Worm (Caenorhabditis elegans) whole organism, mixed stage, embryonic: ENCODE measurements around the gene F07H5.13.

Experiments used
- M03D4.4 ChIP-seq: sonication (generic microtip); optimal IDR thresholded peaks from 2 replicates; lab custom pipeline; 2017; ENCODE audit warnings: mild to moderate bottlenecking, missing genetic modification characterization, missing compliant biosample characterization
- bed-3 ChIP-seq: fragments of 200-800 bp; sonication (Bioruptor generic); optimal IDR thresholded peaks from 3 replicates; lab custom pipeline; 2018; ENCODE audit warnings: mild to moderate bottlenecking, missing genetic modification characterization, moderate library complexity, missing compliant biosample characterization
- blmp-1 ChIP-seq: fragments of 150-350 bp; optimal IDR thresholded peaks from 2 replicates; lab custom pipeline; 2014; ENCODE audit warnings: missing biosample characterization, missing genetic modification characterization
- ceh-39 ChIP-seq: fragments of 150-350 bp; optimal IDR thresholded peaks from 2 replicates; lab custom pipeline; 2014; ENCODE audit warnings: missing biosample characterization, missing genetic modification characterization
- ceh-43 ChIP-seq: fragments of 200-800 bp; sonication (Bioruptor generic); optimal IDR thresholded peaks from 2 replicates; lab custom pipeline; 2018; ENCODE audit warnings: mild to moderate bottlenecking, missing genetic modification characterization, moderate library complexity, missing compliant biosample characterization
- ceh-83 ChIP-seq: fragments of 200-800 bp; sonication (Bioruptor generic); optimal IDR thresholded peaks from 2 replicates; lab custom pipeline; 2018; ENCODE audit warnings: mild to moderate bottlenecking, missing genetic modification characterization, missing compliant biosample characterization
- ces-1 ChIP-seq: fragments of 150-350 bp; optimal IDR thresholded peaks from 2 replicates; lab custom pipeline; 2014; ENCODE audit warnings: missing biosample characterization, missing genetic modification reagents, missing genetic modification characterization
- cnd-1 ChIP-seq: fragments of 200-800 bp; sonication (Bioruptor generic); optimal IDR thresholded peaks from 2 replicates; lab custom pipeline; 2018; ENCODE audit warnings: mild to moderate bottlenecking, missing genetic modification characterization, missing compliant biosample characterization
- drap-1 ChIP-seq: fragments of 200-800 bp; sonication (Bioruptor generic); optimal IDR thresholded peaks from 3 replicates; lab custom pipeline; 2018; ENCODE audit warnings: mild to moderate bottlenecking, missing genetic modification characterization, missing compliant biosample characterization
- elt-1 ChIP-seq: sonication (generic microtip); optimal IDR thresholded peaks from 2 replicates; lab custom pipeline; 2017; ENCODE audit warnings: missing genetic modification characterization, mild to moderate bottlenecking, missing compliant biosample characterization, antibody characterized with exemption, moderate library complexity, borderline replicate concordance; ENCODE audit not compliant: insufficient read depth
- elt-3 ChIP-seq: fragments of 150-350 bp; optimal IDR thresholded peaks from 2 replicates; lab custom pipeline; 2014; ENCODE audit warnings: missing biosample characterization, missing genetic modification characterization
- flh-1 ChIP-seq: fragments of 200-800 bp; sonication (Bioruptor generic); optimal IDR thresholded peaks from 2 replicates; lab custom pipeline; 2018; ENCODE audit warnings: mild to moderate bottlenecking, missing genetic modification characterization, moderate library complexity, missing compliant biosample characterization
- ham-2 ChIP-seq: fragments of 200-800 bp; sonication (Bioruptor generic); optimal IDR thresholded peaks from 2 replicates; lab custom pipeline; 2018; ENCODE audit warnings: mild to moderate bottlenecking, missing genetic modification characterization, missing compliant biosample characterization
- hlh-1 ChIP-seq: fragments of 150-350 bp; optimal IDR thresholded peaks from 2 replicates; lab custom pipeline; 2014; ENCODE audit warnings: missing biosample characterization, missing genetic modification reagents, missing genetic modification characterization
- lin-13 ChIP-seq: fragments of 150-350 bp; optimal IDR thresholded peaks from 2 replicates; lab custom pipeline; 2014; ENCODE audit warnings: missing biosample characterization, missing genetic modification characterization
- lin-32 ChIP-seq: fragments of 200-800 bp; sonication (Bioruptor generic); optimal IDR thresholded peaks from 2 replicates; lab custom pipeline; 2018; ENCODE audit warnings: mild to moderate bottlenecking, missing genetic modification characterization, missing compliant biosample characterization
- lsy-2 ChIP-seq: fragments of 150-350 bp; optimal IDR thresholded peaks from 2 replicates; lab custom pipeline; 2014; ENCODE audit warnings: missing biosample characterization, missing genetic modification characterization
- mep-1 ChIP-seq: fragments of 150-350 bp; optimal IDR thresholded peaks from 2 replicates; lab custom pipeline; 2017; ENCODE audit warnings: missing biosample characterization, missing genetic modification reagents, missing genetic modification characterization, inconsistent platforms
- mls-2 ChIP-seq: sonication (generic microtip); optimal IDR thresholded peaks from 2 replicates; lab custom pipeline; 2016; ENCODE audit warnings: mild to moderate bottlenecking, missing genetic modification characterization, moderate library complexity, missing compliant biosample characterization
- nhr-12 ChIP-seq: fragments of 150-350 bp; optimal IDR thresholded peaks from 2 replicates; lab custom pipeline; 2014; ENCODE audit warnings: missing biosample characterization, missing genetic modification characterization
- nhr-237 ChIP-seq: fragments of 150-350 bp; optimal IDR thresholded peaks from 2 replicates; lab custom pipeline; 2014; ENCODE audit warnings: missing biosample characterization, missing genetic modification characterization
- nhr-28 ChIP-seq: fragments of 150-350 bp; optimal IDR thresholded peaks from 2 replicates; lab custom pipeline; 2014; ENCODE audit warnings: missing biosample characterization, missing genetic modification characterization
- pha-4 ChIP-seq: fragments of 150-350 bp; optimal IDR thresholded peaks from 2 replicates; lab custom pipeline; 2018; ENCODE audit warnings: missing biosample characterization, missing genetic modification reagents, missing genetic modification characterization
- sptf-1 ChIP-seq: sonication (generic microtip); optimal IDR thresholded peaks from 2 replicates; lab custom pipeline; 2017; ENCODE audit warnings: mild to moderate bottlenecking, missing genetic modification characterization, moderate library complexity, missing compliant biosample characterization
- unc-120 ChIP-seq: sonication (generic microtip); optimal IDR thresholded peaks from 2 replicates; lab custom pipeline; 2017; ENCODE audit warnings: missing genetic modification characterization, missing compliant biosample characterization; ENCODE audit not compliant: poor library complexity, severe bottlenecking
- unc-39 ChIP-seq: fragments of 150-350 bp; optimal IDR thresholded peaks from 2 replicates; lab custom pipeline; 2014; ENCODE audit warnings: missing biosample characterization, missing genetic modification characterization
- unc-62 ChIP-seq: fragments of 150-350 bp; optimal IDR thresholded peaks from 2 replicates; lab custom pipeline; 2014; ENCODE audit warnings: missing biosample characterization, missing genetic modification reagents, missing genetic modification characterization
- zip-8 ChIP-seq: fragments of 150-350 bp; optimal IDR thresholded peaks from 2 replicates; lab custom pipeline; 2014; ENCODE audit warnings: missing biosample characterization, missing genetic modification characterization
- ztf-11 ChIP-seq: fragments of 150-350 bp; optimal IDR thresholded peaks from 2 replicates; lab custom pipeline; 2014; ENCODE audit warnings: missing biosample characterization, missing genetic modification characterization

The F07H5.13 gene

ce11 chrII:8770675-8771074 lies 19.7 kb upstream of the F07H5.13 start, which contains the start of gene let-19:
let-19 (plus strand) TSS chrII:8770975.
- no peak for TF ChIP-seq elt-3 (tag; lab: Kevin White, UChicago)

- TF ChIP-seq elt-3 (tag; lab: Kevin White, UChicago) (no peak), mep-1 (tag; lab: Kevin White, UChicago) (no peak), nhr-237 (tag; lab: Kevin White, UChicago) (no peak), unc-120 (no peak), pha-4 (tag; lab: Kevin White, UChicago) (no peak), zip-8 (tag; lab: Kevin White, UChicago) (no peak), flh-1 (GFP tag; lab: Kevin White, UChicago) (no peak), ceh-83 (no peak), M03D4.4 (tag; lab: Kevin White, UChicago) (no peak), nhr-12 (no peak), lsy-2 (tag; lab: Kevin White, UChicago) (no peak), blmp-1 (tag; lab: Kevin White, UChicago) (no peak), bed-3 (GFP tag; lab: Kevin White, UChicago) (no peak), ztf-11 (tag; lab: Kevin White, UChicago) (no peak), lin-32 (GFP tag; lab: Kevin White, UChicago) (no peak), drap-1 (GFP tag; lab: Kevin White, UChicago) (no peak), cnd-1 (no peak), sptf-1 (tag; lab: Kevin White, UChicago) (no peak)
Observed at ce11 chrII:8776504-8776903, 13.9 kb upstream of the F07H5.13 start.

- TF ChIP-seq blmp-1 (tag; lab: Kevin White, UChicago) (no peak), unc-120 (peak; percentile 64), hlh-1 (tag; lab: Kevin White, UChicago) (peak; percentile 71), sptf-1 (tag; lab: Kevin White, UChicago) (no peak), unc-62 (peak; percentile 96)
- TF ChIP-seq, all 35 proteins: peak for 3
Observed at ce11 chrII:8783451-8783967, 6.8 kb upstream of the F07H5.13 start, which contains the start of gene sgn-1. sgn-1 (minus strand) TSS chrII:8783670.

ce11 chrII:8784235-8784928 lies 6.0 kb upstream of the F07H5.13 start:
- TF ChIP-seq elt-1 (tag; lab: Kevin White, UChicago) (no peak), M03D4.4 (tag; lab: Kevin White, UChicago) (no peak), lin-32 (GFP tag; lab: Kevin White, UChicago) (no peak), nhr-28 (tag; lab: Kevin White, UChicago) (no peak), lsy-2 (tag; lab: Kevin White, UChicago) (no peak), drap-1 (GFP tag; lab: Kevin White, UChicago) (no peak), hlh-1 (tag; lab: Kevin White, UChicago) (no peak), cnd-1 (no peak), unc-62 (peak; percentile 2), unc-120 (peak; percentile 60), ceh-83 (no peak), ztf-11 (tag; lab: Kevin White, UChicago) (no peak), ces-1 (GFP tag; lab: Kevin White, UChicago) (peak; percentile 9), ceh-39 (no peak), flh-1 (GFP tag; lab: Kevin White, UChicago) (no peak)
- TF ChIP-seq, all 35 proteins: peak for 3

ce11 chrII:8785875-8786274 lies 4.5 kb upstream of the F07H5.13 start:
- TF ChIP-seq unc-62: no peak
- no peak for TF ChIP-seq sptf-1 (tag; lab: Kevin White, UChicago)
- TF ChIP-seq ham-2 (GFP tag; lab: Kevin White, UChicago): peak; percentile 34
- no peak for TF ChIP-seq ceh-43 (GFP tag; lab: Kevin White, UChicago)
- no peak for TF ChIP-seq lin-32 (GFP tag; lab: Kevin White, UChicago)
- no peak for TF ChIP-seq bed-3 (GFP tag; lab: Kevin White, UChicago)
- no peak for TF ChIP-seq unc-39 (tag; lab: Kevin White, UChicago)
- TF ChIP-seq lin-13 (tag; lab: Kevin White, UChicago): no peak
- peak; percentile 54 for TF ChIP-seq ces-1 (GFP tag; lab: Kevin White, UChicago)
- TF ChIP-seq mls-2 (tag; lab: Kevin White, UChicago): peak; percentile 27
- TF ChIP-seq drap-1 (GFP tag; lab: Kevin White, UChicago): no peak
- TF ChIP-seq lsy-2 (tag; lab: Kevin White, UChicago): no peak
- no peak for TF ChIP-seq mep-1 (tag; lab: Kevin White, UChicago)
- peak; percentile 3 for TF ChIP-seq ceh-83
